Worm (Caenorhabditis elegans): Measurements from ENCODE around the gene C46E10.3.

ce11 chrII:3731723-3732122, 10.6 kb downstream of the C46E10.3 start, which contains the start of the genes sdz-12 and bath-31:
- TF ChIP-seq mdt-29 (GFP tag; IDR thresholded peaks at IDR 0.05), result no peak
- no peak for TF ChIP-seq skn-1 (tag; optimal IDR thresholded peaks at IDR 0.05)
- TF ChIP-seq Y75B8A.6 (GFP tag; IDR thresholded peaks at IDR 0.05), result no peak
